Worm (Caenorhabditis elegans) whole organism, L4 larva: Measurements from ENCODE around the gene F36G3.2.

ENCODE experiments used
- D1046.2 ChIP-seq: fragments of 200-800 bp; sonication (Bioruptor generic); IDR thresholded peaks from 2 replicates; pipeline ENCODE4 v1.3.6; 2022; ENCODE audit warnings: missing genetic modification characterization, missing compliant biosample characterization
- F26F4.8 ChIP-seq: fragments of 200-800 bp; sonication (Bioruptor generic); conservative IDR thresholded peaks from 2 replicates; pipeline ENCODE4 v1.3.6; 2022; ENCODE audit warnings: missing genetic modification characterization, missing compliant biosample characterization
- F44E2.7 ChIP-seq: fragments of 200-800 bp; sonication (Bioruptor generic); IDR thresholded peaks from 2 replicates; pipeline ENCODE4 v2.1.2; 2022; ENCODE audit warnings: missing genetic modification characterization, missing compliant biosample characterization
- F49E8.2 ChIP-seq: sonication (generic microtip); optimal IDR thresholded peaks from 2 replicates; lab custom pipeline; 2016; ENCODE audit warnings: missing compliant biosample characterization, mild to moderate bottlenecking, missing genetic modification characterization, borderline replicate concordance
- T20F7.1 ChIP-seq: fragments of 200-800 bp; sonication (Bioruptor generic); optimal IDR thresholded peaks from 2 replicates; lab custom pipeline; 2018; ENCODE audit warnings: mild to moderate bottlenecking, missing genetic modification characterization, missing compliant biosample characterization
- T26A8.4 ChIP-seq: fragments of 200-800 bp; sonication (Bioruptor generic); IDR thresholded peaks from 2 replicates; pipeline ENCODE4 v1.3.6; 2022; ENCODE audit warnings: missing genetic modification characterization, missing compliant biosample characterization
- Y48G9A.11 ChIP-seq: fragments of 200-800 bp; sonication (Bioruptor generic); IDR thresholded peaks from 2 replicates; pipeline ENCODE4 v1.3.6; 2022; ENCODE audit warnings: missing genetic modification reagents, missing genetic modification characterization, missing compliant biosample characterization
- Y5F2A.4 ChIP-seq: fragments of 200-800 bp; sonication (Bioruptor generic); optimal IDR thresholded peaks from 2 replicates; lab custom pipeline; 2018; ENCODE audit warnings: mild to moderate bottlenecking, missing genetic modification characterization, missing compliant biosample characterization
- aha-1 ChIP-seq: fragments of 150-350 bp; peaks from one replicate; lab custom pipeline; 2014; ENCODE audit warnings: missing biosample characterization, missing genetic modification characterization
- attf-4 ChIP-seq: sonication (generic microtip); optimal IDR thresholded peaks from 3 replicates; lab custom pipeline; 2017; ENCODE audit warnings: missing biosample characterization, missing genetic modification characterization
- ces-1 ChIP-seq: fragments of 150-350 bp; sonication (generic microtip); optimal IDR thresholded peaks from 4 replicates; lab custom pipeline; 2014; ENCODE audit warnings: missing biosample characterization, missing genetic modification reagents, missing genetic modification characterization
- ctbp-1 ChIP-seq: fragments of 200-800 bp; sonication (Bioruptor generic); IDR thresholded peaks from 2 replicates; pipeline ENCODE4 v1.3.6; 2022; ENCODE audit warnings: missing genetic modification reagents, missing genetic modification characterization, missing compliant biosample characterization
- daf-12 ChIP-seq: fragments of 150-350 bp; optimal IDR thresholded peaks from 2 replicates; lab custom pipeline; 2014; ENCODE audit warnings: missing biosample characterization, missing genetic modification reagents, missing genetic modification characterization
- daf-19 ChIP-seq: fragments of 200-800 bp; sonication (Bioruptor generic); conservative IDR thresholded peaks from 2 replicates; pipeline ENCODE4 v1.3.6; 2022; ENCODE audit warnings: missing genetic modification characterization, missing compliant biosample characterization
- daf-8 ChIP-seq: fragments of 200-800 bp; sonication (Bioruptor generic); IDR thresholded peaks from 2 replicates; pipeline ENCODE4 v1.3.6; 2022; ENCODE audit warnings: missing genetic modification characterization, missing compliant biosample characterization
- dmd-9 ChIP-seq: fragments of 200-800 bp; sonication (Bioruptor generic); IDR thresholded peaks from 2 replicates; pipeline ENCODE4 v1.3.6; 2022; ENCODE audit warnings: missing genetic modification reagents, missing genetic modification characterization, missing compliant biosample characterization
- fos-1 ChIP-seq: fragments of 150-350 bp; optimal IDR thresholded peaks from 2 replicates; lab custom pipeline; 2014; ENCODE audit warnings: missing biosample characterization, missing genetic modification characterization
- gei-8 ChIP-seq: fragments of 200-800 bp; sonication (Bioruptor generic); optimal IDR thresholded peaks from 2 replicates; lab custom pipeline; 2018; ENCODE audit warnings: mild to moderate bottlenecking, missing genetic modification characterization, missing compliant biosample characterization
- hif-1 ChIP-seq, 2 experiments: sonication (generic microtip); optimal IDR thresholded peaks; 2 replicates each; lab custom pipeline; 2016 to 2017; ENCODE audit warnings: missing compliant biosample characterization in 2 of 2, missing genetic modification characterization in 2 of 2, missing genetic modification reagents in 2 of 2, missing genotype in 2 of 2, mild to moderate bottlenecking in 1 of 2
- hlh-11 ChIP-seq: fragments of 200-800 bp; sonication (Bioruptor generic); optimal IDR thresholded peaks from 2 replicates; lab custom pipeline; 2018; ENCODE audit warnings: mild to moderate bottlenecking, missing genetic modification characterization, missing compliant biosample characterization
- hlh-30 ChIP-seq: sonication (generic microtip); optimal IDR thresholded peaks from 2 replicates; lab custom pipeline; 2017; ENCODE audit warnings: antibody characterized with exemption, mild to moderate bottlenecking, missing genetic modification characterization, missing compliant biosample characterization; ENCODE audit not compliant: insufficient read depth
- hmg-1.1 ChIP-seq: fragments of 200-800 bp; sonication (Bioruptor generic); IDR thresholded peaks from 2 replicates; pipeline ENCODE4 v1.3.6; 2022; ENCODE audit warnings: missing genetic modification reagents, missing genetic modification characterization, missing compliant biosample characterization
- lim-7 ChIP-seq: fragments of 200-800 bp; sonication (Bioruptor generic); IDR thresholded peaks from 2 replicates; pipeline ENCODE4 v1.3.6; 2022; ENCODE audit warnings: missing genetic modification characterization, missing compliant biosample characterization
- lir-3 ChIP-seq: sonication (generic microtip); optimal IDR thresholded peaks from 2 replicates; lab custom pipeline; 2016; ENCODE audit warnings: mild to moderate bottlenecking, missing genetic modification characterization, missing compliant biosample characterization
- madf-9 ChIP-seq: fragments of 200-800 bp; sonication (Bioruptor generic); conservative IDR thresholded peaks from 2 replicates; pipeline ENCODE4 v1.3.6; 2022; ENCODE audit warnings: missing genetic modification reagents, missing genetic modification characterization, missing compliant biosample characterization
- mdl-1 ChIP-seq, 2 experiments: fragments of 150-350 bp in 1 of 2; sonication (generic microtip) in 1 of 2; optimal IDR thresholded peaks; 2 replicates each; lab custom pipeline; 2014 to 2017; ENCODE audit warnings: missing biosample characterization in 2 of 2, missing genetic modification characterization in 2 of 2
- nhr-102 ChIP-seq: sonication (generic microtip); optimal IDR thresholded peaks from 2 replicates; lab custom pipeline; 2016; ENCODE audit warnings: mild to moderate bottlenecking, missing genetic modification characterization, moderate library complexity, missing compliant biosample characterization
- nhr-11 ChIP-seq: fragments of 150-350 bp; optimal IDR thresholded peaks from 2 replicates; lab custom pipeline; 2014; ENCODE audit warnings: missing biosample characterization, missing genetic modification characterization
- nhr-25 ChIP-seq: sonication (generic microtip); optimal IDR thresholded peaks from 2 replicates; lab custom pipeline; 2017; ENCODE audit warnings: missing genetic modification characterization, mild to moderate bottlenecking, missing compliant biosample characterization, antibody characterized with exemption, moderate library complexity, borderline replicate concordance; ENCODE audit not compliant: insufficient read depth
- nhr-28 ChIP-seq: fragments of 150-350 bp; optimal IDR thresholded peaks from 2 replicates; lab custom pipeline; 2014; ENCODE audit warnings: missing biosample characterization, missing genetic modification characterization
- nhr-41 ChIP-seq: fragments of 200-800 bp; sonication (Bioruptor generic); IDR thresholded peaks from 2 replicates; pipeline ENCODE4 v1.3.6; 2022; ENCODE audit warnings: missing genetic modification reagents, missing genetic modification characterization, missing compliant biosample characterization
- nhr-42 ChIP-seq: fragments of 200-800 bp; sonication (Bioruptor generic); IDR thresholded peaks from 2 replicates; pipeline ENCODE4 v1.3.6; 2022; ENCODE audit warnings: missing genetic modification characterization, missing compliant biosample characterization
- nhr-77 ChIP-seq: fragments of 150-350 bp; optimal IDR thresholded peaks from 2 replicates; lab custom pipeline; 2014; ENCODE audit warnings: missing biosample characterization, missing genetic modification characterization
- php-3 ChIP-seq: fragments of 200-800 bp; sonication (Bioruptor generic); IDR thresholded peaks from 2 replicates; pipeline ENCODE4 v1.3.6; 2022; ENCODE audit warnings: missing genetic modification reagents, missing genetic modification characterization, missing compliant biosample characterization
- spr-3 ChIP-seq: fragments of 200-800 bp; sonication (Bioruptor generic); optimal IDR thresholded peaks from 2 replicates; lab custom pipeline; 2018; ENCODE audit warnings: mild to moderate bottlenecking, missing genetic modification characterization, missing compliant biosample characterization
- tra-1 ChIP-seq: fragments of 200-800 bp; sonication (Bioruptor generic); IDR thresholded peaks from 2 replicates; pipeline ENCODE4 v1.3.6; 2022; ENCODE audit warnings: missing genetic modification reagents, missing genetic modification characterization, missing compliant biosample characterization
- unc-39 ChIP-seq: sonication (generic microtip); optimal IDR thresholded peaks from 2 replicates; lab custom pipeline; 2017; ENCODE audit warnings: missing biosample characterization, missing genetic modification characterization
- unc-62 ChIP-seq, 3 experiments: fragments of 150-350 bp in 1 of 3; sonication (generic microtip); optimal IDR thresholded peaks in 2 of 3; peaks in 1 of 3; 1 replicate in 1 of 3; 2 replicates in 2 of 3; lab custom pipeline; 2014 to 2017; ENCODE audit warnings: missing biosample characterization in 3 of 3, missing genetic modification characterization in 3 of 3, missing genetic modification reagents in 3 of 3, missing genotype in 1 of 3
- vab-7 ChIP-seq: fragments of 200-800 bp; sonication (Bioruptor generic); IDR thresholded peaks from 2 replicates; pipeline ENCODE4 v1.3.6; 2022; ENCODE audit warnings: missing genetic modification reagents, missing genetic modification characterization, missing compliant biosample characterization
- zip-11 ChIP-seq: fragments of 200-800 bp; sonication (Bioruptor generic); IDR thresholded peaks from 2 replicates; pipeline ENCODE4 v1.3.6; 2022; ENCODE audit warnings: missing genetic modification characterization, missing compliant biosample characterization

The F36G3.2 gene

DNA sequence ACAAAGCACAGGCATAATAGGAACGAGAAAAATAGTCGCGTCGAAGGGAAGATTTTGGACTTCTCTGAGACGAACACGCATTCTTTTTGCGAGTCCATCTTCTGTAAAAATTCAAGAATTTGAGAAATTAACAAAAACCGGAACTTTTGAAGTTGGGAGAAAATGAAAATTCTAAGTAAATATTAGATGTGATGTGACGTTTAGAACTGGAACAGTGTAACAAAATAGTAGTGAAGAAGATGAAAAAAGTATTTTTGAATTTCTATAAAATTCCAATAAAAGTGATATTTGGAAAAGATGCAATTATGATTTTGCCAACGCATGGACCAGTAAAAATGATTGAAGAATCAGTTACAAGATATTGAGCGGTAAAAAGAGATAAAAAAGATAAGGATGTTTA is 29.3 kb downstream of the F36G3.2 start, which contains the start of gene slc-17.9:
Gene slc-17.9 (minus strand): TSS at position 101 of the 400 bp plus-strand sequence.
- TF ChIP-seq F49E8.2 (tag; lab: Kevin White, UChicago), result no peak
- no peak for TF ChIP-seq nhr-25 (tag; lab: Kevin White, UChicago)
- no peak for TF ChIP-seq unc-62 (GFP tag; optimal IDR thresholded peaks at IDR 0.05 in 1 of 2; lab: Kevin White, UChicago)
- no peak for TF ChIP-seq unc-62 (tag; optimal IDR thresholded peaks at IDR 0.05; lab: Kevin White, UChicago)
- TF ChIP-seq nhr-42 (GFP tag; lab: Robert Waterston, UW), result no peak
- TF ChIP-seq tra-1 (GFP tag; lab: Robert Waterston, UW), result no peak
- no peak for TF ChIP-seq lim-7 (GFP tag; lab: Robert Waterston, UW)
- TF ChIP-seq fos-1 (tag; lab: Kevin White, UChicago), result no peak
- no peak for TF ChIP-seq unc-39
- TF ChIP-seq madf-9 (GFP tag; lab: Robert Waterston, UW), result no peak
- no peak for TF ChIP-seq hmg-1.1
- TF ChIP-seq, all 104 proteins: peak for 0

DNA sequence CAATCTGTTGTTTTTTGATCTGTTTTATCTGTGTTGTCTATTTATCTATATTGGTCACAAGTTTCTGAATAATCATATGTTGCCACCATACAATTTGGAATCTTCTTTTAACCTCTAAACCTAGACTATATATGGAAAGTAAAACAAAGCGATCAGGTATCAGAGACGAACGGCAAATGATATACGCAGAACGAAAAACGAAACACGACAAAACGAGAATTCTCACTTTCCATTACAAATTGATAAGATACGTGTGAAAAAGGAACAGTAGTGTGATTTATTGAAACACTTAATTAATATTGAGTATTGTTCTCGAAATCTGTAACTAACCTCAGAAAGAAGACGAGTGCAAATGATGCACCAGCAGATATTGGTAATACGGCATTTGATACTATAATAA is 30.2 kb downstream of the F36G3.2 start:
- TF ChIP-seq hlh-30 (tag; lab: Kevin White, UChicago), result peak; percentile 36
- no peak for TF ChIP-seq hif-1 (tag; optimal IDR thresholded peaks at IDR 0.05; lab: Kevin White, UChicago)

- TF ChIP-seq nhr-102, result no peak
- TF ChIP-seq F44E2.7 (GFP tag; lab: Robert Waterston, UW), result no peak
- TF ChIP-seq daf-12, result no peak
Observed at ce11 chrX:9761266-9761665, 32.8 kb downstream of the F36G3.2 start, which contains the start of gene T09B9.3. T09B9.3 (minus strand) TSS chrX:9761366.

ce11 chrX:9756971-9757370 is 37.1 kb downstream of the F36G3.2 start, which contains the start of gene T09B9.1:
T09B9.1 (plus strand) TSS chrX:9757271.
- TF ChIP-seq aha-1 (tag; lab: Kevin White, UChicago), result no peak
- no peak for TF ChIP-seq Y5F2A.4 (GFP tag; lab: Kevin White, UChicago)
- TF ChIP-seq hmg-1.1, result no peak
- TF ChIP-seq nhr-42 (GFP tag; lab: Robert Waterston, UW), result no peak
- TF ChIP-seq spr-3, result no peak
- no peak for TF ChIP-seq D1046.2 (GFP tag; lab: Robert Waterston, UW)
- TF ChIP-seq lir-3 (tag; lab: Kevin White, UChicago), result no peak
- TF ChIP-seq, all 104 proteins: peak for 0

ce11 chrX:9754537-9754936 is 39.5 kb downstream of the F36G3.2 start:
- TF ChIP-seq aha-1 (tag; lab: Kevin White, UChicago), result peak; percentile 50
- no peak for TF ChIP-seq lir-3 (tag; lab: Kevin White, UChicago)

DNA sequence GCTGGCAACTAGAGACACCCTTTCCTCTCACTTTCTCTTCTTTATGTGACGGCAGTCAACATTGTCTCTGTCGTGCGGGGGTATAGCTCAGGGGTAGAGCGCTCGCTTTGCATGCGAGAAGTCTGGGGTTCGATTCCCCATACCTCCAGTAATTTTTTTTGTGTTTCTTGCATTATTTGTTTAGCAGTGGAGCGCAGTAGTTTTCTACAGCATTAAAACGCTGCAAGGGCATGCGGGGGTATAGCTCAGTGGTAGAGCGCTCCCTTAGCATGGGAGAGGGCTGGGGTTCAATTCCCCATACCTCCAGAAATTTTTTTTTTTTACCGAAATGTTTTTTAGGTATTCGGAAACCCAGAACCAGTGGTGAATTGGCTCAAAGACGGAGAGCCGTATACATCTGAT is 50.6 kb downstream of the F36G3.2 start:
- peak; percentile 89 for TF ChIP-seq zip-11 (GFP tag; lab: Robert Waterston, UW)
- TF ChIP-seq mdl-1 (tag; optimal IDR thresholded peaks at IDR 0.05; lab: Kevin White, UChicago), result peak; percentile 51 to 72
- TF ChIP-seq unc-39, result peak; percentile 81
- TF ChIP-seq nhr-28, result peak; percentile 69
- TF ChIP-seq hmg-1.1, result peak; percentile 99
- TF ChIP-seq nhr-77 (tag; lab: Kevin White, UChicago), result peak; percentile 42
- TF ChIP-seq ces-1 (GFP tag; lab: Kevin White, UChicago), result peak; percentile 84
- TF ChIP-seq hlh-11 (tag; lab: Kevin White, UChicago), result peak; percentile 83
- TF ChIP-seq aha-1 (tag; lab: Kevin White, UChicago), result peak; percentile 99
- peak; percentile 96 for TF ChIP-seq T26A8.4 (GFP tag; lab: Robert Waterston, UW)
- TF ChIP-seq gei-8 (GFP tag; lab: Kevin White, UChicago), result peak; percentile 91
- TF ChIP-seq Y48G9A.11 (GFP tag; lab: Robert Waterston, UW), result peak; percentile 90
- peak; percentile 93 for TF ChIP-seq dmd-9 (GFP tag; lab: Robert Waterston, UW)
- TF ChIP-seq php-3 (GFP tag; lab: Robert Waterston, UW), result peak; percentile 95
- TF ChIP-seq T20F7.1, result peak; percentile 70
- TF ChIP-seq daf-8 (GFP tag; lab: Robert Waterston, UW), result peak; percentile 97; the same call in 1 of the 2 replicates
- TF ChIP-seq daf-19 (GFP tag; lab: Robert Waterston, UW), result peak; percentile 97
- peak; percentile 51 for TF ChIP-seq attf-4
- peak; percentile 99 for TF ChIP-seq F26F4.8 (GFP tag; lab: Robert Waterston, UW)
- peak; percentile 98 for TF ChIP-seq vab-7 (GFP tag; lab: Robert Waterston, UW)
- peak; percentile 98 for TF ChIP-seq ctbp-1 (GFP tag; lab: Robert Waterston, UW)
- peak; percentile 94 for TF ChIP-seq nhr-41 (GFP tag; lab: Robert Waterston, UW)
- peak; percentile 78 for TF ChIP-seq nhr-11
